Worm (Caenorhabditis elegans) whole organism, L4/young adult: ENCODE results near the gene F21C10.19.

Experiments
- dao-5 ChIP-seq: sonication (generic microtip); optimal IDR thresholded peaks from 2 replicates; lab custom pipeline; 2016; ENCODE audit warnings: missing genotype, missing genetic modification characterization, moderate library complexity, missing compliant biosample characterization
- him-1 ChIP-seq: sonication (generic microtip); optimal IDR thresholded peaks from 2 replicates; lab custom pipeline; 2016; ENCODE audit warnings: missing genotype, missing genetic modification reagents, missing genetic modification characterization, missing compliant biosample characterization

DNA sequence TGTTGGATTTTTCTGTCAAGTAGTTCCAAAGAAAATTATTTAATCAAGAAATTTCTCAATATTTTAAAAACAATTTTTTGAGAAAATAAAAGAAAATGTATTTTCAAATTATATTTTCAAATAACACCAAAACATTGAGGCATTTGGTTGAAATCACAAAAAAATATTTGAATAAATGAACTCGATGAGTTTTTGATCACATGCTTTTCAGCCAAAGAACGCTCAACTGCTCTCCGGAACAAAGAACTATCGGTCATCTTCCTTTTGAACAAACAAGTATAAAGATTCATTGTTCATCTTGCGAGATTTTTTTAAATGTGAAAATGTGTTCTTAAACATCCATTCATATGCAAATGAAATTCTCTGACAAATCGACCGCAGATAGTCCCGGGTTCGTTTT is 35.9 kb upstream of the F21C10.19 start:
- no peak for TF ChIP-seq him-1
- TF ChIP-seq dao-5 (tag; lab: Kevin White, UChicago): no peak
